Fruit fly (Drosophila melanogaster) whole organism, embryonic: ENCODE data around the gene Nup107.
A peak's percentile ranks its signal among the peaks of the same experiment; 100 is the strongest.

ENCODE experiments used
- Atf-2 ChIP-seq: fragments of 200-800 bp; sonication (Bioruptor generic); optimal IDR thresholded peaks from 2 replicates; lab custom pipeline; 2016; ENCODE audit warnings: missing biosample characterization, missing genetic modification characterization
- Atf6 ChIP-seq: fragments of 200-800 bp; sonication (Bioruptor generic); IDR thresholded peaks from 2 replicates; pipeline ENCODE4 v1.3.6; 2022; ENCODE audit warnings: missing biosample characterization, missing genetic modification characterization
- Blimp-1 ChIP-seq: fragments of 200-800 bp; sonication (Bioruptor generic); optimal IDR thresholded peaks from 3 replicates; lab custom pipeline; 2018; ENCODE audit warnings: missing biosample characterization, missing genetic modification characterization, mild to moderate bottlenecking, moderate library complexity, missing genetic modification reagents
- Bteb2 ChIP-seq: fragments of 200-800 bp; sonication (Bioruptor generic); optimal IDR thresholded peaks from 2 replicates; lab custom pipeline; 2016; ENCODE audit warnings: missing biosample characterization, missing genetic modification characterization
- CG10209 ChIP-seq: fragments of 200-800 bp; sonication (Bioruptor generic); optimal IDR thresholded peaks from 3 replicates; lab custom pipeline; 2017; ENCODE audit warnings: missing biosample characterization, mild to moderate bottlenecking, missing genetic modification characterization, missing genetic modification reagents
- CG1024 ChIP-seq: fragments of 200-800 bp; sonication (Bioruptor generic); IDR thresholded peaks from 2 replicates; pipeline ENCODE4 v1.3.6; 2022; ENCODE audit warnings: missing biosample characterization, missing genetic modification characterization
- CG10565 ChIP-seq: fragments of 200-800 bp; sonication (Bioruptor generic); optimal IDR thresholded peaks from 3 replicates; lab custom pipeline; 2016; ENCODE audit warnings: missing biosample characterization, mild to moderate bottlenecking, missing genetic modification characterization
- CG12104 ChIP-seq: fragments of 200-800 bp; sonication (Bioruptor generic); optimal IDR thresholded peaks from 3 replicates; lab custom pipeline; 2016; ENCODE audit warnings: missing biosample characterization, missing genetic modification characterization
- CG12236 ChIP-seq: fragments of 200-800 bp; sonication (Bioruptor generic); optimal IDR thresholded peaks from 2 replicates; lab custom pipeline; 2016; ENCODE audit warnings: missing biosample characterization, missing genetic modification characterization
- CG12769 ChIP-seq: fragments of 200-800 bp; sonication (Bioruptor generic); optimal IDR thresholded peaks from 2 replicates; lab custom pipeline; 2019; ENCODE audit warnings: missing biosample characterization, mild to moderate bottlenecking, missing genetic modification characterization, moderate library complexity
- CG13123 ChIP-seq: fragments of 200-800 bp; sonication (Bioruptor generic); optimal IDR thresholded peaks from 2 replicates; lab custom pipeline; 2016; ENCODE audit warnings: missing biosample characterization, missing genetic modification characterization
- CG15269 ChIP-seq: fragments of 200-800 bp; sonication (Bioruptor generic); optimal IDR thresholded peaks from 2 replicates; lab custom pipeline; 2018; ENCODE audit warnings: missing biosample characterization, mild to moderate bottlenecking, missing genetic modification characterization, moderate library complexity
- CG15479 ChIP-seq: fragments of 200-800 bp; sonication (Bioruptor generic); optimal IDR thresholded peaks from 3 replicates; lab custom pipeline; 2019; ENCODE audit warnings: missing biosample characterization, mild to moderate bottlenecking, missing genetic modification characterization, moderate library complexity
- CG1647 ChIP-seq: fragments of 200-800 bp; sonication (Bioruptor generic); optimal IDR thresholded peaks from 3 replicates; lab custom pipeline; 2016; ENCODE audit warnings: missing biosample characterization, missing genetic modification characterization
- CG17328 ChIP-seq: fragments of 200-800 bp; sonication (Bioruptor generic); IDR thresholded peaks from 2 replicates; pipeline ENCODE4 v1.3.6; 2022; ENCODE audit warnings: missing biosample characterization, missing genetic modification characterization
- CG17829 ChIP-seq: fragments of 200-800 bp; optimal IDR thresholded peaks from 2 replicates; lab custom pipeline; 2019; ENCODE audit warnings: missing biosample characterization, mild to moderate bottlenecking, missing genetic modification characterization, moderate library complexity
- CG2202 ChIP-seq: fragments of 200-800 bp; sonication (Bioruptor generic); optimal IDR thresholded peaks from 2 replicates; lab custom pipeline; 2018; ENCODE audit warnings: missing biosample characterization, mild to moderate bottlenecking, missing genetic modification characterization
- CG30431 ChIP-seq: fragments of 200-800 bp; sonication (Bioruptor generic); optimal IDR thresholded peaks from 2 replicates; lab custom pipeline; 2017; ENCODE audit warnings: missing biosample characterization, missing genetic modification characterization
- CG34422 ChIP-seq: fragments of 200-800 bp; sonication (Bioruptor generic); IDR thresholded peaks from 3 replicates; pipeline ENCODE4 v1.3.6; 2022; ENCODE audit warnings: missing biosample characterization, missing genetic modification characterization
- CG42726 ChIP-seq: fragments of 200-800 bp; sonication (Bioruptor generic); IDR thresholded peaks from 2 replicates; pipeline ENCODE4 v1.3.6; 2022; ENCODE audit warnings: missing biosample characterization, missing genetic modification characterization; ENCODE audit not compliant: partially characterized antibody
- CG4282 ChIP-seq: fragments of 200-800 bp; sonication (Bioruptor generic); optimal IDR thresholded peaks from 2 replicates; lab custom pipeline; 2016; ENCODE audit warnings: missing biosample characterization, missing genetic modification characterization
- CG4328 ChIP-seq: fragments of 200-800 bp; sonication (Bioruptor generic); optimal IDR thresholded peaks from 3 replicates; lab custom pipeline; 2017; ENCODE audit warnings: missing biosample characterization, missing genetic modification reagents, missing genetic modification characterization
- CG4617 ChIP-seq: fragments of 200-800 bp; sonication (Bioruptor generic); optimal IDR thresholded peaks from 3 replicates; lab custom pipeline; 2016; ENCODE audit warnings: missing biosample characterization, missing genetic modification characterization, borderline replicate concordance
- CG6175 ChIP-seq: fragments of 200-800 bp; sonication (Bioruptor generic); IDR thresholded peaks from 3 replicates; pipeline ENCODE4 v1.3.6; 2022; ENCODE audit warnings: missing biosample characterization, missing genetic modification characterization
- CG7271 ChIP-seq: fragments of 200-800 bp; sonication (Bioruptor generic); optimal IDR thresholded peaks from 2 replicates; lab custom pipeline; 2018; ENCODE audit warnings: missing biosample characterization, mild to moderate bottlenecking, missing genetic modification characterization, moderate library complexity
- CG7556 ChIP-seq: fragments of 200-800 bp; sonication (Bioruptor generic); optimal IDR thresholded peaks from 2 replicates; lab custom pipeline; 2017; ENCODE audit warnings: missing biosample characterization, mild to moderate bottlenecking, missing genetic modification characterization
- CG8359 ChIP-seq: fragments of 200-800 bp; sonication (Bioruptor generic); optimal IDR thresholded peaks from 2 replicates; lab custom pipeline; 2017; ENCODE audit warnings: missing biosample characterization, mild to moderate bottlenecking, missing genetic modification characterization, borderline replicate concordance
- CG8478 ChIP-seq: fragments of >200 bp; optimal IDR thresholded peaks from 2 replicates; lab custom pipeline; 2018
- CG9437 ChIP-seq: fragments of 200-800 bp; sonication (Bioruptor generic); optimal IDR thresholded peaks from 2 replicates; lab custom pipeline; 2018; ENCODE audit warnings: missing biosample characterization, mild to moderate bottlenecking, missing genetic modification characterization
- CG9817 ChIP-seq: fragments of 200-800 bp; sonication (Bioruptor generic); optimal IDR thresholded peaks from 2 replicates; lab custom pipeline; 2018; ENCODE audit warnings: missing biosample characterization, mild to moderate bottlenecking, missing genetic modification characterization, moderate library complexity
- Drgx ChIP-seq: fragments of 200-800 bp; sonication (Bioruptor generic); IDR thresholded peaks from 2 replicates; pipeline ENCODE4 v1.3.6; 2022; ENCODE audit warnings: missing biosample characterization, missing genetic modification characterization
- Eip74EF ChIP-seq, 2 experiments: fragments of 200-800 bp in 1 of 2; fragments of >200 bp in 1 of 2; sonication (Bioruptor generic) in 1 of 2; optimal IDR thresholded peaks; 2 replicates each; lab custom pipeline; 2017 to 2019; ENCODE audit warnings: missing biosample characterization in 2 of 2, missing genetic modification characterization in 2 of 2, mild to moderate bottlenecking in 1 of 2, moderate library complexity in 1 of 2
- Gsc ChIP-seq: fragments of 200-800 bp; sonication (Bioruptor generic); IDR thresholded peaks from 2 replicates; pipeline ENCODE4 v1.3.6; 2022; ENCODE audit warnings: missing biosample characterization, missing genetic modification characterization
- Hr39 ChIP-seq: fragments of >200 bp; optimal IDR thresholded peaks from 2 replicates; lab custom pipeline; 2017
- Oaz ChIP-seq: fragments of 200-800 bp; sonication (Bioruptor generic); IDR thresholded peaks from 2 replicates; pipeline ENCODE4 v1.3.6; 2022; ENCODE audit warnings: missing biosample characterization, missing genetic modification characterization
- Vsx1 ChIP-seq: fragments of 200-800 bp; sonication (Bioruptor generic); optimal IDR thresholded peaks from 2 replicates; lab custom pipeline; 2017; ENCODE audit warnings: missing biosample characterization, mild to moderate bottlenecking, missing genetic modification characterization, missing genetic modification reagents
- Xrp1 ChIP-seq: fragments of 200-800 bp; sonication (Bioruptor generic); IDR thresholded peaks from 2 replicates; pipeline ENCODE4 v1.3.6; 2022; ENCODE audit warnings: missing biosample characterization, missing genetic modification characterization
- bbx ChIP-seq: fragments of 200-800 bp; sonication (Bioruptor generic); IDR thresholded peaks from 2 replicates; pipeline ENCODE4 v1.3.6; 2022; ENCODE audit warnings: missing biosample characterization, missing genetic modification characterization; ENCODE audit not compliant: partially characterized antibody
- chm ChIP-seq: fragments of 200-800 bp; sonication (Bioruptor generic); IDR thresholded peaks from 2 replicates; pipeline ENCODE4 v1.3.6; 2022; ENCODE audit warnings: missing biosample characterization, missing genetic modification characterization
- crol ChIP-seq: fragments of 200-800 bp; sonication (Bioruptor generic); IDR thresholded peaks from 2 replicates; pipeline ENCODE4 v1.3.6; 2022; ENCODE audit warnings: missing biosample characterization, missing genetic modification characterization
- dpn ChIP-seq, 2 experiments: fragments of 200-800 bp; sonication (Bioruptor generic); optimal IDR thresholded peaks; 3 replicates each; lab custom pipeline; 2016; ENCODE audit warnings: missing biosample characterization in 2 of 2, missing genetic modification characterization in 2 of 2
- emc ChIP-seq: fragments of 200-800 bp; sonication (Bioruptor generic); optimal IDR thresholded peaks from 2 replicates; lab custom pipeline; 2016; ENCODE audit warnings: missing biosample characterization, missing genetic modification characterization
- gem ChIP-seq: fragments of 200-800 bp; sonication (Bioruptor generic); optimal IDR thresholded peaks from 2 replicates; lab custom pipeline; 2019; ENCODE audit warnings: missing biosample characterization, mild to moderate bottlenecking, missing genetic modification characterization, moderate library complexity
- ham ChIP-seq: fragments of 200-800 bp; sonication (Bioruptor generic); IDR thresholded peaks from 2 replicates; pipeline ENCODE4 v1.3.6; 2022; ENCODE audit warnings: missing biosample characterization, missing genetic modification characterization
- prd ChIP-seq, 3 experiments: fragments of >200 bp in 2 of 3; fragments of 200-800 bp in 1 of 3; sonication (Bioruptor generic) in 1 of 3; optimal IDR thresholded peaks in 2 of 3; IDR thresholded peaks in 1 of 3; 2 replicates in 2 of 3; 3 replicates in 1 of 3; pipeline versions ENCODE4 v1.3.6 to Lab custom; 2017 to 2022; ENCODE audit warnings: missing biosample characterization in 1 of 3, missing genetic modification characterization in 1 of 3
- slp2 ChIP-seq: fragments of 200-800 bp; sonication (Bioruptor generic); optimal IDR thresholded peaks from 2 replicates; lab custom pipeline; 2016; ENCODE audit warnings: missing biosample characterization, missing genetic modification characterization
- stc ChIP-seq: fragments of 200-800 bp; sonication (Bioruptor generic); IDR thresholded peaks from 2 replicates; pipeline ENCODE4 v1.3.6; 2022; ENCODE audit warnings: missing biosample characterization, missing genetic modification characterization
- tio ChIP-seq: fragments of 200-800 bp; sonication (Bioruptor generic); optimal IDR thresholded peaks from 2 replicates; lab custom pipeline; 2017; ENCODE audit warnings: missing biosample characterization, missing genetic modification characterization, inconsistent platforms
- toy ChIP-seq: fragments of 200-800 bp; sonication (Bioruptor generic); IDR thresholded peaks from 2 replicates; pipeline ENCODE4 v1.3.6; 2022; ENCODE audit warnings: missing biosample characterization, missing genetic modification characterization
- trh ChIP-seq: fragments of 200-800 bp; sonication (Bioruptor generic); optimal IDR thresholded peaks from 2 replicates; lab custom pipeline; 2016; ENCODE audit warnings: missing biosample characterization, missing genetic modification characterization
- wor ChIP-seq: fragments of 200-800 bp; sonication (Bioruptor generic); IDR thresholded peaks from 2 replicates; pipeline ENCODE4 v1.3.6; 2022; ENCODE audit warnings: missing biosample characterization, missing genetic modification characterization

Nup107 gene

dm6 chr2L:10732343-10732808 is 3.5 kb downstream of the Nup107 start, which contains the start of the genes EMC3 and Dpy-30L1 (continued):
- TF ChIP-seq wor (GFP tag; lab: Robert Waterston, UW) = no peak
- peak; percentile 1 for TF ChIP-seq CG4328
- TF ChIP-seq Oaz (GFP tag; lab: Robert Waterston, UW) = no peak
- no peak for TF ChIP-seq CG12104
- TF ChIP-seq Vsx1 (GFP tag; lab: Kevin White, UChicago) = no peak
- peak; percentile 39 for TF ChIP-seq Bteb2 (GFP tag; lab: Kevin White, UChicago)
- TF ChIP-seq ham = no peak
- TF ChIP-seq trh (GFP tag; lab: Kevin White, UChicago) = no peak
- no peak for TF ChIP-seq Gsc (GFP tag; lab: Robert Waterston, UW)
- no peak for TF ChIP-seq CG17328 (GFP tag; lab: Robert Waterston, UW)
- TF ChIP-seq gem = no peak
- peak; percentile 24 for TF ChIP-seq CG2202 (tag; lab: Kevin White, UChicago)
- no peak for TF ChIP-seq prd (optimal IDR thresholded peaks at IDR 0.05; lab: Kevin White, UChicago)
- TF ChIP-seq prd (GFP tag; IDR thresholded peaks at IDR 0.05; lab: Robert Waterston, UW) = peak; percentile 62
- TF ChIP-seq CG13123 (GFP tag; lab: Kevin White, UChicago) = no peak
- TF ChIP-seq slp2 (GFP tag; lab: Kevin White, UChicago) = no peak
- TF ChIP-seq CG10209 (GFP tag; lab: Kevin White, UChicago) = peak; percentile 78
- peak; percentile 64 for TF ChIP-seq CG17829 (tag; lab: Kevin White, UChicago)
- peak; percentile 50 to 63 for TF ChIP-seq dpn (GFP tag; optimal IDR thresholded peaks at IDR 0.05; lab: Kevin White, UChicago)
- TF ChIP-seq CG4617 (GFP tag; lab: Kevin White, UChicago) = peak; percentile 64
- TF ChIP-seq CG34422 = peak; percentile 66; the same call in 2 of the 3 replicates
- peak; percentile 44 for TF ChIP-seq CG9817
- TF ChIP-seq Xrp1 = peak; percentile 37; the same call in 1 of the 2 replicates
- no peak for TF ChIP-seq stc (GFP tag; lab: Robert Waterston, UW)
- TF ChIP-seq emc (GFP tag; lab: Kevin White, UChicago) = no peak
- TF ChIP-seq Blimp-1 (GFP tag; lab: Kevin White, UChicago) = peak; percentile 59
- TF ChIP-seq CG8359 (GFP tag; lab: Kevin White, UChicago) = no peak
- no peak for TF ChIP-seq CG10565 (GFP tag; lab: Kevin White, UChicago)
- peak; percentile 22; the same call in 1 of the 2 replicates for TF ChIP-seq Atf6 (GFP tag; lab: Robert Waterston, UW)
- TF ChIP-seq toy = no peak
- TF ChIP-seq Atf-2 = peak; percentile 24
- TF ChIP-seq CG8478 = no peak
- TF ChIP-seq tio = no peak
- no peak; the same call in 1 of the 2 replicates for TF ChIP-seq Drgx (GFP tag; lab: Robert Waterston, UW)
- no peak for TF ChIP-seq CG12769 (tag; lab: Kevin White, UChicago)
- TF ChIP-seq CG7556 (GFP tag; lab: Kevin White, UChicago) = peak; percentile 34
- TF ChIP-seq bbx (GFP tag; lab: Robert Waterston, UW) = peak; percentile 73
- no peak for TF ChIP-seq CG7271 (tag; lab: Kevin White, UChicago)
- TF ChIP-seq CG1024 (GFP tag; lab: Robert Waterston, UW) = no peak
- TF ChIP-seq CG30431 (GFP tag; lab: Kevin White, UChicago) = no peak
- no peak for TF ChIP-seq CG6175 (GFP tag; lab: Robert Waterston, UW)
- TF ChIP-seq CG12236 (GFP tag; lab: Kevin White, UChicago) = no peak
- TF ChIP-seq chm (GFP tag; lab: Robert Waterston, UW) = no peak
- peak; percentile 24 for TF ChIP-seq CG1647 (GFP tag; lab: Kevin White, UChicago)
- no peak for TF ChIP-seq CG9437 (GFP tag; lab: Kevin White, UChicago)
- TF ChIP-seq CG15479 (GFP tag; lab: Kevin White, UChicago) = no peak
- no peak for TF ChIP-seq Eip74EF (GFP tag; optimal IDR thresholded peaks at IDR 0.05; lab: Kevin White, UChicago)
- TF ChIP-seq crol (GFP tag; lab: Robert Waterston, UW) = no peak
- no peak for TF ChIP-seq Hr39 (lab: Kevin White, UChicago)
- TF ChIP-seq CG4282 (GFP tag; lab: Kevin White, UChicago) = peak; percentile 12
- TF ChIP-seq CG15269 (tag; lab: Kevin White, UChicago) = no peak
- TF ChIP-seq CG42726 (GFP tag; lab: Robert Waterston, UW) = no peak
